Fruit fly (Drosophila melanogaster): ENCODE results near the gene Sh3beta.
A peak's percentile ranks its signal among the peaks of the same experiment; 100 is the strongest.

Sh3beta gene

DNA sequence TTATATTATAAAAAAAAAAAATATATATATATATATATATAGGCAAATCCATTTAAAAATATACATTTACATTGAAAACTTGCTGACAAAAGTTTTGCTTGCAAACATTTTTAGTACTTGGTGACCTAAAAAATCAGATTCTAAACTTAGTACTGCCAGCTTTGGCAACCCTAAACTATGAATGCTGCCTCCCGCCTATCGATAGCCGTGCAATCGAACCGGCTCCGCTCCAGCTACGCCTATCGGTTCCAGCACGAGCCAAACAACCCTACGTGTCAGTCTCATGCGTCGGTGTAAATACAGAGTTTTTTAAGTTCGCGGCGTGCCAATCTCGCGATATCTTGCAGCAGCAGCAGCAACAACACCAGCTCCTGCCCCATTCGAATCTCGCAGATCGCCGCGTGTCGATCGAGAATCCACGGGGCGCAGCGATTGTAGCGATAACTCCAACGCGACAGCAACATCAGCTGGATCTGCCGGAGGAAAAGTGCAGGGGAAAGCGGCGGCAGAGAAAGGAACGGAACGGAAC lies 8.7 kb downstream of the Sh3beta start, which contains the start of gene Sec63 (continued):
- TF ChIP-seq chinmo (GFP tag; IDR thresholded peaks at IDR 0.05; ENCODE audit: partially characterized antibody) (peak; percentile 6; the same call in 2 of the 4 replicates), tin (GFP tag; optimal IDR thresholded peaks at IDR 0.05) (peak; percentile 7), Chrac-16 (GFP tag; optimal IDR thresholded peaks at IDR 0.05) (peak; percentile 38), CG4360 (GFP tag; IDR thresholded peaks at IDR 0.05) (no peak), crp (GFP tag; optimal IDR thresholded peaks at IDR 0.05) (peak in 1 of 2 experiments; percentile 74), inv (GFP tag; IDR thresholded peaks at IDR 0.05; ENCODE audit: partially characterized antibody) (peak; percentile 75), Oaz (GFP tag; IDR thresholded peaks at IDR 0.05) (no peak), MTF-1 (GFP tag; optimal IDR thresholded peaks at IDR 0.05; ENCODE audit: borderline replicate concordance) (no peak), CG34224 (GFP tag; IDR thresholded peaks at IDR 0.05; ENCODE audit: partially characterized antibody) (peak; percentile 63), twi (tag; optimal IDR thresholded peaks at IDR 0.05) (no peak), CG8388 (GFP tag; optimal IDR thresholded peaks at IDR 0.05) (peak; percentile 49), pzg (GFP tag; optimal IDR thresholded peaks at IDR 0.05) (peak; percentile 77), Rx (GFP tag; IDR thresholded peaks at IDR 0.05) (no peak), CG4707 (GFP tag; optimal IDR thresholded peaks at IDR 0.05) (no peak), Lhr (GFP tag; optimal IDR thresholded peaks at IDR 0.05) (no peak), CG15011 (GFP tag; optimal IDR thresholded peaks at IDR 0.05) (no peak), zfh1 (GFP tag; IDR thresholded peaks at IDR 0.05) (0 out of 3 replicates have a peak, but pooled peaks have one; percentile 40), NK7.1 (GFP tag; optimal IDR thresholded peaks at IDR 0.05) (no peak), btn (GFP tag; optimal IDR thresholded peaks at IDR 0.05) (no peak), CG6791 (GFP tag; IDR thresholded peaks at IDR 0.05; ENCODE audit: partially characterized antibody) (peak; percentile 91), Six4 (GFP tag; optimal IDR thresholded peaks at IDR 0.05) (no peak), CG6689 (GFP tag; IDR thresholded peaks at IDR 0.05) (peak; percentile 79), sens (GFP tag) (peak; percentile 83), h (optimal IDR thresholded peaks at IDR 0.05) (no peak), ab (GFP tag; optimal IDR thresholded peaks at IDR 0.05) (no peak), CG30020 (tag; optimal IDR thresholded peaks at IDR 0.05) (peak; percentile 12), unc-4 (GFP tag; IDR thresholded peaks at IDR 0.05; ENCODE audit: partially characterized antibody) (peak; percentile 80), CG1647 (GFP tag; optimal IDR thresholded peaks at IDR 0.05) (peak; percentile 17), wor (GFP tag; IDR thresholded peaks at IDR 0.05) (no peak), p53 (GFP tag; optimal IDR thresholded peaks at IDR 0.05) (no peak), CG18262 (tag; optimal IDR thresholded peaks at IDR 0.05) (peak; percentile 26), C15 (GFP tag; IDR thresholded peaks at IDR 0.05) (no peak), CG18011 (GFP tag; optimal IDR thresholded peaks at IDR 0.05) (no peak), peb (GFP tag; IDR thresholded peaks at IDR 0.05) (no peak), Ada2b (GFP tag; IDR thresholded peaks at IDR 0.05) (0 out of 2 replicates have a peak, but pooled peaks have one; percentile 4), D19A (tag; optimal IDR thresholded peaks at IDR 0.05) (no peak), Sox100B (GFP tag; optimal IDR thresholded peaks at IDR 0.05) (peak; percentile 34), Jarid2 (GFP tag; optimal IDR thresholded peaks at IDR 0.05) (peak; percentile 6), CG2202 (tag; optimal IDR thresholded peaks at IDR 0.05) (no peak), lov (optimal IDR thresholded peaks at IDR 0.05) (no peak), lov (GFP tag; IDR thresholded peaks at IDR 0.05) (0 out of 3 replicates have a peak, but pooled peaks have one; percentile 54), dysf (GFP tag; IDR thresholded peaks at IDR 0.05) (no peak; the same call in 2 of the 3 replicates), GATAe (GFP tag; conservative IDR thresholded peaks at IDR 0.05) (no peak), CG15269 (tag; optimal IDR thresholded peaks at IDR 0.05) (peak; percentile 16), ems (GFP tag; optimal IDR thresholded peaks at IDR 0.05) (peak; percentile 24), seq (GFP tag; IDR thresholded peaks at IDR 0.05) (no peak), CG11695 (GFP tag; IDR thresholded peaks at IDR 0.05) (no peak), Pdp1 (GFP tag; optimal IDR thresholded peaks at IDR 0.05) (peak; percentile 5 to 11), shn (GFP tag; optimal IDR thresholded peaks at IDR 0.05) (no peak), CG31365 (tag; optimal IDR thresholded peaks at IDR 0.05) (no peak), CG10321 (GFP tag; IDR thresholded peaks at IDR 0.05) (no peak)
